Fruit fly (Drosophila melanogaster) whole organism, embryonic: Measurements from ENCODE around the gene RhoGDI.

Experiments
- BEAF-32 ChIP-seq: fragments of 200-800 bp; sonication (Bioruptor generic); optimal IDR thresholded peaks from 3 replicates; lab custom pipeline; 2017; ENCODE audit warnings: missing biosample characterization, missing genetic modification characterization, mild to moderate bottlenecking, moderate library complexity, missing genetic modification reagents
- CG11456 ChIP-seq: fragments of 200-800 bp; sonication (Bioruptor generic); IDR thresholded peaks from 3 replicates; pipeline ENCODE4 v1.3.6; 2022; ENCODE audit warnings: missing biosample characterization, missing genetic modification characterization
- CG12942 ChIP-seq: fragments of 200-800 bp; sonication (Bioruptor generic); optimal IDR thresholded peaks from 3 replicates; lab custom pipeline; 2016; ENCODE audit warnings: missing biosample characterization, missing genetic modification characterization
- CG14050 ChIP-seq: fragments of 200-800 bp; sonication (Bioruptor generic); IDR thresholded peaks from 3 replicates; pipeline ENCODE4 v1.3.6; 2022; ENCODE audit warnings: missing biosample characterization, missing genetic modification characterization
- CG14965 ChIP-seq: fragments of 200-800 bp; sonication (Bioruptor generic); optimal IDR thresholded peaks from 2 replicates; lab custom pipeline; 2016; ENCODE audit warnings: missing biosample characterization, missing genetic modification characterization, borderline replicate concordance
- CG15073 ChIP-seq: fragments of 200-800 bp; sonication (Bioruptor generic); optimal IDR thresholded peaks from 2 replicates; lab custom pipeline; 2016; ENCODE audit warnings: missing biosample characterization, missing genetic modification characterization
- CG2116 ChIP-seq: fragments of 200-800 bp; sonication (Bioruptor generic); optimal IDR thresholded peaks from 3 replicates; lab custom pipeline; 2018; ENCODE audit warnings: missing biosample characterization, mild to moderate bottlenecking, missing genetic modification characterization
- CG2129 ChIP-seq: fragments of 200-800 bp; sonication (Bioruptor generic); IDR thresholded peaks from 2 replicates; pipeline ENCODE4 v1.3.6; 2022; ENCODE audit warnings: missing biosample characterization, missing genetic modification characterization; ENCODE audit not compliant: partially characterized antibody
- CG31388 ChIP-seq: fragments of 200-800 bp; sonication (Bioruptor generic); optimal IDR thresholded peaks from 2 replicates; lab custom pipeline; 2016; ENCODE audit warnings: missing biosample characterization, missing genetic modification characterization
- CG32532 ChIP-seq: fragments of 200-800 bp; sonication (Bioruptor generic); IDR thresholded peaks from 2 replicates; pipeline ENCODE4 v1.3.6; 2022; ENCODE audit warnings: missing biosample characterization, missing genetic modification characterization
- CG5180 ChIP-seq: fragments of 200-800 bp; sonication (Bioruptor generic); optimal IDR thresholded peaks from 3 replicates; lab custom pipeline; 2017; ENCODE audit warnings: missing biosample characterization, missing genetic modification characterization, mild to moderate bottlenecking, moderate library complexity, missing genetic modification reagents
- CG9727 ChIP-seq: fragments of 200-800 bp; sonication (Bioruptor generic); optimal IDR thresholded peaks from 3 replicates; lab custom pipeline; 2017; ENCODE audit warnings: missing biosample characterization, mild to moderate bottlenecking, missing genetic modification characterization
- CG9817 ChIP-seq: fragments of 200-800 bp; sonication (Bioruptor generic); optimal IDR thresholded peaks from 2 replicates; lab custom pipeline; 2018; ENCODE audit warnings: missing biosample characterization, mild to moderate bottlenecking, missing genetic modification characterization, moderate library complexity
- CoRest ChIP-seq: fragments of 200-800 bp; sonication (Bioruptor generic); optimal IDR thresholded peaks from 3 replicates; lab custom pipeline; 2018; ENCODE audit warnings: missing biosample characterization, mild to moderate bottlenecking, missing genetic modification characterization, moderate library complexity
- D19A ChIP-seq: fragments of 200-800 bp; optimal IDR thresholded peaks from 3 replicates; lab custom pipeline; 2019; ENCODE audit warnings: missing biosample characterization, mild to moderate bottlenecking, missing genetic modification characterization, moderate library complexity
- Dfd ChIP-seq, 2 experiments: fragments of >200 bp; optimal IDR thresholded peaks; 2 replicates each; lab custom pipeline; 2017; ENCODE audit warnings: missing biosample characterization in 2 of 2, missing genetic modification characterization in 2 of 2
- Fer2 ChIP-seq: fragments of 200-800 bp; sonication (Bioruptor generic); optimal IDR thresholded peaks from 2 replicates; lab custom pipeline; 2018; ENCODE audit warnings: missing biosample characterization, mild to moderate bottlenecking, missing genetic modification characterization, moderate library complexity
- Hmr ChIP-seq: fragments of 200-800 bp; sonication (Bioruptor generic); optimal IDR thresholded peaks from 3 replicates; lab custom pipeline; 2017; ENCODE audit warnings: mild to moderate bottlenecking, missing biosample characterization, missing genetic modification reagents, missing genetic modification characterization
- Nf-YC ChIP-seq: fragments of 200-800 bp; optimal IDR thresholded peaks from 3 replicates; lab custom pipeline; 2019; ENCODE audit warnings: missing biosample characterization, mild to moderate bottlenecking, missing genetic modification characterization, moderate library complexity
- NfI ChIP-seq: fragments of 200-800 bp; sonication (Bioruptor generic); optimal IDR thresholded peaks from 3 replicates; lab custom pipeline; 2018; ENCODE audit warnings: missing biosample characterization, mild to moderate bottlenecking, missing genetic modification characterization, moderate library complexity
- Scr ChIP-seq: fragments of 200-800 bp; sonication (Bioruptor generic); IDR thresholded peaks from 2 replicates; pipeline ENCODE4 v1.3.6; 2022; ENCODE audit warnings: missing biosample characterization, missing genetic modification characterization; ENCODE audit not compliant: partially characterized antibody
- Sry-β ChIP-seq: fragments of 200-800 bp; sonication (Bioruptor generic); optimal IDR thresholded peaks from 2 replicates; lab custom pipeline; 2018; ENCODE audit warnings: missing biosample characterization, mild to moderate bottlenecking, missing genetic modification characterization, moderate library complexity
- Ssrp ChIP-seq: fragments of 200-800 bp; sonication (Bioruptor generic); optimal IDR thresholded peaks from 2 replicates; lab custom pipeline; 2018; ENCODE audit warnings: missing biosample characterization, mild to moderate bottlenecking, missing genetic modification characterization, moderate library complexity
- ara ChIP-seq: fragments of 200-800 bp; sonication (Bioruptor generic); IDR thresholded peaks from 2 replicates; pipeline ENCODE4 v1.3.6; 2022; ENCODE audit warnings: missing biosample characterization, missing genetic modification characterization
- chm ChIP-seq: fragments of 200-800 bp; sonication (Bioruptor generic); IDR thresholded peaks from 2 replicates; pipeline ENCODE4 v1.3.6; 2022; ENCODE audit warnings: missing biosample characterization, missing genetic modification characterization
- esg ChIP-seq: fragments of 200-800 bp; sonication (Bioruptor generic); conservative IDR thresholded peaks from 2 replicates; pipeline ENCODE4 v1.3.6; 2022; ENCODE audit warnings: missing biosample characterization, missing genetic modification characterization
- eve ChIP-seq, 2 experiments: fragments of >200 bp; optimal IDR thresholded peaks; 2 replicates each; lab custom pipeline; 2017; ENCODE audit warnings: missing biosample characterization in 2 of 2, missing genetic modification characterization in 2 of 2
- fru ChIP-seq: fragments of >200 bp; optimal IDR thresholded peaks from 2 replicates; lab custom pipeline; 2017
- gce ChIP-seq: fragments of 200-800 bp; sonication (Bioruptor generic); IDR thresholded peaks from 3 replicates; pipeline ENCODE4 v1.3.6; 2022; ENCODE audit warnings: missing biosample characterization, missing genetic modification characterization
- gfzf ChIP-seq: fragments of 200-800 bp; sonication (Bioruptor generic); optimal IDR thresholded peaks from 2 replicates; lab custom pipeline; 2016; ENCODE audit warnings: missing biosample characterization, mild to moderate bottlenecking, missing genetic modification characterization, moderate library complexity
- ham ChIP-seq: fragments of 200-800 bp; sonication (Bioruptor generic); IDR thresholded peaks from 2 replicates; pipeline ENCODE4 v1.3.6; 2022; ENCODE audit warnings: missing biosample characterization, missing genetic modification characterization
- hb ChIP-seq: fragments of 200-800 bp; sonication (Bioruptor generic); IDR thresholded peaks from 3 replicates; pipeline ENCODE4 v1.3.6; 2022; ENCODE audit warnings: missing biosample characterization, missing genetic modification characterization; ENCODE audit not compliant: partially characterized antibody
- kay ChIP-seq: fragments of 200-800 bp; sonication (Bioruptor generic); optimal IDR thresholded peaks from 2 replicates; lab custom pipeline; 2016; ENCODE audit warnings: missing biosample characterization, missing genetic modification characterization
- ken ChIP-seq: fragments of 200-800 bp; sonication (Bioruptor generic); IDR thresholded peaks from 3 replicates; pipeline ENCODE4 v1.3.6; 2022; ENCODE audit warnings: missing biosample characterization, missing genetic modification characterization
- peb ChIP-seq: fragments of 200-800 bp; sonication (Bioruptor generic); IDR thresholded peaks from 2 replicates; pipeline ENCODE4 v1.3.6; 2022; ENCODE audit warnings: missing biosample characterization, missing genetic modification characterization
- prd ChIP-seq, 3 experiments: fragments of >200 bp in 2 of 3; fragments of 200-800 bp in 1 of 3; sonication (Bioruptor generic) in 1 of 3; optimal IDR thresholded peaks in 2 of 3; IDR thresholded peaks in 1 of 3; 2 replicates in 2 of 3; 3 replicates in 1 of 3; pipeline versions ENCODE4 v1.3.6 to Lab custom; 2017 to 2022; ENCODE audit warnings: missing biosample characterization in 1 of 3, missing genetic modification characterization in 1 of 3
- pzg ChIP-seq: fragments of 200-800 bp; sonication (Bioruptor generic); optimal IDR thresholded peaks from 3 replicates; lab custom pipeline; 2018; ENCODE audit warnings: missing biosample characterization, mild to moderate bottlenecking, missing genetic modification characterization, moderate library complexity
- sim ChIP-seq: fragments of 200-800 bp; sonication (Bioruptor generic); IDR thresholded peaks from 2 replicates; pipeline ENCODE4 v1.3.6; 2022; ENCODE audit warnings: missing biosample characterization, missing genetic modification characterization
- slou ChIP-seq: fragments of 200-800 bp; sonication (Bioruptor generic); optimal IDR thresholded peaks from 3 replicates; lab custom pipeline; 2016; ENCODE audit warnings: missing biosample characterization, missing genetic modification characterization
- sna ChIP-seq: fragments of 200-800 bp; sonication (Bioruptor generic); IDR thresholded peaks from 2 replicates; pipeline ENCODE4 v1.3.6; 2022; ENCODE audit warnings: missing biosample characterization, missing genetic modification characterization; ENCODE audit not compliant: partially characterized antibody
- tin ChIP-seq: fragments of 200-800 bp; sonication (Bioruptor generic); optimal IDR thresholded peaks from 3 replicates; lab custom pipeline; 2016; ENCODE audit warnings: missing biosample characterization, missing genetic modification characterization
- zen2 ChIP-seq: fragments of 200-800 bp; sonication (Bioruptor generic); IDR thresholded peaks from 3 replicates; pipeline ENCODE4 v1.3.6; 2022; ENCODE audit warnings: missing biosample characterization, missing genetic modification characterization; ENCODE audit not compliant: partially characterized antibody

RhoGDI gene

DNA sequence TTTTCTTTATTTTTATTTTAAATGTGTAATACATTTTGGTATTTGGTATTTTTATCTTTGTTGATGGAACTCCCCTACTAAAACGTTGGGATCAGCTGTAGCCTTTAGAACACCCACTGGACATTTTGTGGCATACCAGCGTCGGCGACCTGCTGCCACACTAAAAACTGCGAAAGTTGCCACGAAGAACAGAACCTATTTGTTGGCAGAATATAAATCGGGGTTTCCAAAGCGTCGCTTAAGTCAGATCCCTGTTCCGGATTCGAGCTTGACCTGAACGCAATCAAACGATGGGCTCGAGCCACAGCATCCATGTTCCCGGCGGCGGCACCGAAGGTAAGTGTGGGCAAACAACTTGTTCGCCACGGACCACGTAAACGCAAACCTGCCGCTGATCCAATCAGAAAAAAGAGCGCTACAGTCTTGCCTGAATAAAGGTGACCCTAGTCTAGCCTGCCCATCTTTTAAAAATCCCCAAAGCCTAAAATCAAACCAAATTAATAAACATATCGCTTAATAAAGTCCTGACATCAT lies 3.7 kb upstream of the RhoGDI start, which contains the start of gene Grasp65 (continued):
- TF ChIP-seq eve (GFP tag; optimal IDR thresholded peaks at IDR 0.05; lab: Kevin White, UChicago) = no peak
- TF ChIP-seq Ssrp = no peak
- no peak for TF ChIP-seq CG2129 (GFP tag; lab: Robert Waterston, UW)
- no peak for TF ChIP-seq tin (GFP tag; lab: Kevin White, UChicago)
- no peak for TF ChIP-seq CG9817 (tag; lab: Kevin White, UChicago)
- TF ChIP-seq Dfd (GFP tag; optimal IDR thresholded peaks at IDR 0.05; lab: Kevin White, UChicago) = no peak
- TF ChIP-seq CG2116 (GFP tag; lab: Kevin White, UChicago) = no peak
- no peak for TF ChIP-seq CG12942 (GFP tag; lab: Kevin White, UChicago)
- TF ChIP-seq CG14050 = no peak
- no peak for TF ChIP-seq hb
- TF ChIP-seq sim (GFP tag; lab: Robert Waterston, UW) = no peak
- no peak for TF ChIP-seq gce (GFP tag; lab: Robert Waterston, UW)
- no peak for TF ChIP-seq ham (GFP tag; lab: Robert Waterston, UW)
- no peak for TF ChIP-seq Fer2 (tag; lab: Kevin White, UChicago)
- TF ChIP-seq prd (optimal IDR thresholded peaks at IDR 0.05; lab: Kevin White, UChicago) = no peak
- no peak for TF ChIP-seq prd (GFP tag; IDR thresholded peaks at IDR 0.05; lab: Robert Waterston, UW)
- no peak for TF ChIP-seq sna
- TF ChIP-seq CG11456 = no peak
- no peak; the same call in 1 of the 2 replicates for TF ChIP-seq chm (GFP tag; lab: Robert Waterston, UW)
- TF ChIP-seq CoRest (tag; lab: Kevin White, UChicago) = no peak
- TF ChIP-seq ara (GFP tag; lab: Robert Waterston, UW) = no peak
- TF ChIP-seq CG9727 = no peak
- peak; percentile 18; the same call in 1 of the 2 replicates for TF ChIP-seq CG32532
- TF ChIP-seq Nf-YC = peak; percentile 77
- peak; percentile 5 for TF ChIP-seq BEAF-32 (GFP tag; lab: Kevin White, UChicago)
- no peak for TF ChIP-seq CG31388
- no peak for TF ChIP-seq CG5180 (GFP tag; lab: Kevin White, UChicago)
- TF ChIP-seq slou (GFP tag; lab: Kevin White, UChicago) = no peak
- TF ChIP-seq D19A (tag; lab: Kevin White, UChicago) = peak; percentile 21
- no peak for TF ChIP-seq peb (GFP tag; lab: Robert Waterston, UW)
- TF ChIP-seq esg (GFP tag; lab: Robert Waterston, UW) = no peak
- TF ChIP-seq NfI (GFP tag; lab: Kevin White, UChicago) = no peak
- no peak for TF ChIP-seq kay (GFP tag; lab: Kevin White, UChicago)
- no peak for TF ChIP-seq Hmr (GFP tag; lab: Kevin White, UChicago)
- no peak for TF ChIP-seq CG14965 (GFP tag; lab: Kevin White, UChicago)
- TF ChIP-seq zen2 (GFP tag; lab: Robert Waterston, UW) = no peak
- peak; percentile 66 for TF ChIP-seq pzg (GFP tag; lab: Kevin White, UChicago)
- no peak for TF ChIP-seq Scr (GFP tag; lab: Robert Waterston, UW)
- no peak for TF ChIP-seq fru (lab: Kevin White, UChicago)
- TF ChIP-seq CG15073 (GFP tag; lab: Kevin White, UChicago) = no peak
- no peak for TF ChIP-seq ken (GFP tag; lab: Robert Waterston, UW)
- TF ChIP-seq Sry-β (GFP tag; lab: Kevin White, UChicago) = no peak
- peak; percentile 77 for TF ChIP-seq gfzf
